Worm (Caenorhabditis elegans): ENCODE measurements around the gene ZK381.8.

Gene ZK381.8

ce11 chrIV:7012731-7013445 is 42.7 kb upstream of the ZK381.8 start:
- TF ChIP-seq sea-2 (GFP tag; optimal IDR thresholded peaks at IDR 0.05) = no peak
- TF ChIP-seq elt-2 (tag; optimal IDR thresholded peaks at IDR 0.05) = peak; percentile 18
- peak; percentile 24 for TF ChIP-seq lin-15B (tag; optimal IDR thresholded peaks at IDR 0.05)
- peak; percentile 50 for TF ChIP-seq pha-4 (tag; optimal IDR thresholded peaks at IDR 0.05)
- peak; percentile 18 for TF ChIP-seq nfya-1 (tag; optimal IDR thresholded peaks at IDR 0.05; ENCODE audit: insufficient read depth)

- TF ChIP-seq ZK546.5 (tag; optimal IDR thresholded peaks at IDR 0.05) = no peak
- TF ChIP-seq nhr-237 (tag; optimal IDR thresholded peaks at IDR 0.05) = no peak
- no peak for TF ChIP-seq skn-1 (tag; optimal IDR thresholded peaks at IDR 0.05)
- no peak for TF ChIP-seq ceh-9 (tag; optimal IDR thresholded peaks at IDR 0.05)
- TF ChIP-seq sea-2 (GFP tag; optimal IDR thresholded peaks at IDR 0.05) = no peak
- no peak for TF ChIP-seq fkh-2 (tag; optimal IDR thresholded peaks at IDR 0.05)
- TF ChIP-seq elt-3 (tag; optimal IDR thresholded peaks at IDR 0.05) = no peak
- TF ChIP-seq pqm-1 (tag; optimal IDR thresholded peaks at IDR 0.05) = no peak
- TF ChIP-seq elt-1 (tag; optimal IDR thresholded peaks at IDR 0.05) = no peak
- no peak for TF ChIP-seq egl-5 (tag; optimal IDR thresholded peaks at IDR 0.05)
- TF ChIP-seq nhr-67 (tag; optimal IDR thresholded peaks at IDR 0.05) = no peak
- TF ChIP-seq ama-1 (optimal IDR thresholded peaks at IDR 0.05) = no peak
- TF ChIP-seq nhr-23 (tag; optimal IDR thresholded peaks at IDR 0.05) = no peak
- no peak for TF ChIP-seq lin-39 (tag; optimal IDR thresholded peaks at IDR 0.05)
- no peak for TF ChIP-seq nhr-12 (tag; optimal IDR thresholded peaks at IDR 0.05)
- no peak for TF ChIP-seq zag-1 (tag; optimal IDR thresholded peaks at IDR 0.05)
- TF ChIP-seq nhr-25 (tag; optimal IDR thresholded peaks at IDR 0.05) = no peak
- TF ChIP-seq R02D3.7 (tag; optimal IDR thresholded peaks at IDR 0.05) = no peak
- TF ChIP-seq snpc-4 (tag; optimal IDR thresholded peaks at IDR 0.05) = no peak
Measured at ce11 chrIV:7012214-7012613, 42.0 kb upstream of the ZK381.8 start.

ce11 chrIV:7011728-7012127 is 41.6 kb upstream of the ZK381.8 start, which contains the start of gene trxr-1:
Gene trxr-1, plus strand, starts transcription at chrIV:7011954.
- TF ChIP-seq lin-39 (tag; optimal IDR thresholded peaks at IDR 0.05) (no peak), hmg-11 (tag; optimal IDR thresholded peaks at IDR 0.05) (peak; percentile 15), nhr-11 (tag; optimal IDR thresholded peaks at IDR 0.05) (no peak)

- TF ChIP-seq daf-12 (tag; optimal IDR thresholded peaks at IDR 0.05) = no peak
- TF ChIP-seq jun-1 (tag; optimal IDR thresholded peaks at IDR 0.05) = no peak
- no peak for TF ChIP-seq mml-1 (tag; optimal IDR thresholded peaks at IDR 0.05)
- TF ChIP-seq lin-39 (tag; optimal IDR thresholded peaks at IDR 0.05) = no peak
- no peak for TF ChIP-seq nhr-28 (tag; optimal IDR thresholded peaks at IDR 0.05)
- no peak for TF ChIP-seq nhr-43 (tag; optimal IDR thresholded peaks at IDR 0.05; ENCODE audit: poor library complexity, severe bottlenecking)
Measured at ce11 chrIV:7010835-7011234, 40.7 kb upstream of the ZK381.8 start, which contains the start of gene C25A8.1. Gene C25A8.1, plus strand, starts transcription at chrIV:7011135.

- TF ChIP-seq mml-1 (tag; optimal IDR thresholded peaks at IDR 0.05) = no peak
- TF ChIP-seq unc-62 (GFP tag; optimal IDR thresholded peaks at IDR 0.05) = no peak
- no peak for TF ChIP-seq snpc-4 (tag; optimal IDR thresholded peaks at IDR 0.05)
- no peak for TF ChIP-seq nhr-12 (tag; optimal IDR thresholded peaks at IDR 0.05)
- TF ChIP-seq sea-2 (GFP tag; optimal IDR thresholded peaks at IDR 0.05) = no peak
Measured at ce11 chrIV:7010195-7010594, 40.0 kb upstream of the ZK381.8 start.

ce11 chrIV:7009531-7009930 is 39.4 kb upstream of the ZK381.8 start, which contains the start of gene C25A8.2:
Gene C25A8.2, plus strand, starts transcription at chrIV:7009831.
- no peak for TF ChIP-seq nhr-77 (tag; optimal IDR thresholded peaks at IDR 0.05)
- TF ChIP-seq nhr-43 (tag; optimal IDR thresholded peaks at IDR 0.05; ENCODE audit: poor library complexity, severe bottlenecking) = no peak
- no peak for TF ChIP-seq tbx-2 (tag; optimal IDR thresholded peaks at IDR 0.05)
- no peak for TF ChIP-seq fkh-2 (tag; optimal IDR thresholded peaks at IDR 0.05)
- no peak for TF ChIP-seq eor-1 (tag; optimal IDR thresholded peaks at IDR 0.05)
- no peak for TF ChIP-seq mml-1 (tag; optimal IDR thresholded peaks at IDR 0.05)
